Fruit fly (Drosophila melanogaster) S2 (cell line): ENCODE results near the gene AOX3.

Experiments used
- CG8478 ChIP-seq: fragments of >200 bp; optimal IDR thresholded peaks from 2 replicates; lab custom pipeline; 2018
- CTCF ChIP-seq, 2 experiments: fragments of >200 bp; optimal IDR thresholded peaks; 2 replicates each; lab custom pipeline; 2018

DNA sequence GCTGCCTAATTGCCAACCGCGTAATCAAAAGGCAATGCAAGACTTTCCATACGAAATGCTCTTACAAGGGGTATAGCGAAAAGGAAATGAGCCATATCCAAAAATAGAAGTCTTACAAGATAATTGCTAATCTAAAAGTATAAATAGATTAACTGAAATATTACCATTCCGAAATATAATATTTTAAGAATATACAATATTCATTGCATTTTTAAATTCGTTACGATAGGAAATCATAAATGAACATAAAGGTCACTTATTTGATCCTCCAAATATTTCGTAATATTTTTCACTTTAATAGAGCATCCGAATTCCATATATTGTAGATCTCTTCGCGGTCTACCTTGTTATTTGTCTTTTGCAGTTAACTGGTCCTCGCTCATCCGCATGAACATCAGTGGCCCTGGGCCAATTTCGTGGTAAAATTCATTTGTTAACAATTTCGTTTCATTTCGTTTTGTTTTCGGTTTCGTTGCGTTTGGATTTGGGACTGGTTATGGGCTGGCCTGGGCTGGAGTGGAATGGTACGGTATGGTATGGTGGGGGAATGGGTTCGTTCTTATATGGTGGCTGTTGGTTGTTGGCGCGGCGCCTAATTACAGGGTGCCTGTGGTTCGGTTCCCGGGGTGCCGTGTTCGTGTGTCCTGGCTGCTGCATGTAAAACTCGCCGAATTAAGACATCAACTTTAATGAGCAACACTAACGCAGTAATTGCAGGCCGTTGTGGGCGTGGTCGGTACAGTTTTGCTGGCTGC, 40.8 kb upstream of the AOX3 start:
- TF ChIP-seq CG8478 (lab: Kevin White, UChicago), result no peak
- TF ChIP-seq CTCF (optimal IDR thresholded peaks at IDR 0.05; lab: Kevin White, UChicago), result no peak
